Fruit fly (Drosophila melanogaster) whole organism, wandering third instar larva: ENCODE measurements around the gene CG11334.
A peak's percentile ranks its signal among the peaks of the same experiment; 100 is the strongest.

ENCODE experiments used
- Abd-B ChIP-seq: fragments of >200 bp; optimal IDR thresholded peaks from 2 replicates; lab custom pipeline; 2017; ENCODE audit warnings: missing biosample characterization, missing genetic modification characterization
- CG32264 ChIP-seq: fragments of 200-800 bp; sonication (Bioruptor generic); optimal IDR thresholded peaks from 2 replicates; lab custom pipeline; 2016; ENCODE audit warnings: missing biosample characterization, missing genetic modification characterization
- CG9705 ChIP-seq: fragments of 200-800 bp; sonication (Bioruptor generic); optimal IDR thresholded peaks from 2 replicates; lab custom pipeline; 2018; ENCODE audit warnings: missing biosample characterization, mild to moderate bottlenecking, missing genetic modification characterization
- Dif ChIP-seq: fragments of 200-275, 200-300 bp; sonication (Bioruptor generic); optimal IDR thresholded peaks from 2 replicates; lab custom pipeline; 2018; ENCODE audit warnings: missing biosample characterization, missing genetic modification characterization; ENCODE audit not compliant: partially characterized antibody
- HLH106 ChIP-seq: fragments of 200-800 bp; optimal IDR thresholded peaks from 3 replicates; lab custom pipeline; 2019; ENCODE audit warnings: missing biosample characterization, mild to moderate bottlenecking, missing genetic modification characterization, moderate library complexity
- Hnf4 ChIP-seq: fragments of 200-800 bp; sonication (Bioruptor generic); optimal IDR thresholded peaks from 2 replicates; lab custom pipeline; 2016; ENCODE audit warnings: missing biosample characterization, mild to moderate bottlenecking, missing genetic modification characterization
- Hr83 ChIP-seq: fragments of 200-300 bp; sonication (Bioruptor generic); optimal IDR thresholded peaks from 2 replicates; lab custom pipeline; 2016; ENCODE audit warnings: missing biosample characterization, mild to moderate bottlenecking, missing genetic modification characterization, moderate library complexity; ENCODE audit not compliant: poor library complexity, severe bottlenecking
- Jra ChIP-seq: sonication (Bioruptor generic); optimal IDR thresholded peaks from 2 replicates; lab custom pipeline; 2016; ENCODE audit warnings: missing biosample characterization, missing genetic modification characterization
- Myc ChIP-seq: fragments of >200 bp; optimal IDR thresholded peaks from 2 replicates; lab custom pipeline; 2017
- N ChIP-seq: fragments of >200 bp; optimal IDR thresholded peaks from 2 replicates; lab custom pipeline; 2018; ENCODE audit warnings: missing biosample characterization, missing external identifiers, missing genetic modification characterization
- OdsH ChIP-seq: fragments of 200-800 bp; sonication (Bioruptor generic); optimal IDR thresholded peaks from 2 replicates; lab custom pipeline; 2016; ENCODE audit warnings: missing biosample characterization, mild to moderate bottlenecking, missing genetic modification characterization
- Rel ChIP-seq, 2 experiments: fragments of 200-800 bp; sonication (Bioruptor generic) in 1 of 2; optimal IDR thresholded peaks; 2 replicates in 1 of 2; 3 replicates in 1 of 2; lab custom pipeline; 2016 to 2019; ENCODE audit warnings: mild to moderate bottlenecking in 2 of 2, missing biosample characterization in 2 of 2, missing genetic modification characterization in 2 of 2, moderate library complexity in 1 of 2
- Sp1 ChIP-seq: fragments of 200-800 bp; sonication (Bioruptor generic); optimal IDR thresholded peaks from 3 replicates; lab custom pipeline; 2019; ENCODE audit warnings: missing biosample characterization, mild to moderate bottlenecking, missing genetic modification characterization, moderate library complexity
- Vsx2 ChIP-seq: fragments of 200-300, 225-300 bp; sonication (Bioruptor generic); optimal IDR thresholded peaks from 2 replicates; lab custom pipeline; 2018; ENCODE audit warnings: missing biosample characterization, missing genetic modification characterization; ENCODE audit not compliant: partially characterized antibody
- br ChIP-seq: fragments of 200-800 bp; sonication (Bioruptor generic); optimal IDR thresholded peaks from 2 replicates; lab custom pipeline; 2016; ENCODE audit warnings: missing biosample characterization, missing genetic modification characterization
- dmrt93B ChIP-seq: fragments of 200-800 bp; sonication (Bioruptor generic); optimal IDR thresholded peaks from 2 replicates; lab custom pipeline; 2018; ENCODE audit warnings: missing biosample characterization, mild to moderate bottlenecking, missing genetic modification characterization
- ey ChIP-seq: fragments of 200-800 bp; sonication (Bioruptor generic); optimal IDR thresholded peaks from 2 replicates; lab custom pipeline; 2016; ENCODE audit warnings: missing biosample characterization, missing genetic modification characterization
- foxo ChIP-seq, 2 experiments: fragments of 200-800 bp; sonication (Bioruptor generic); optimal IDR thresholded peaks; 2 replicates in 1 of 2; 3 replicates in 1 of 2; lab custom pipeline; 2016 to 2017; ENCODE audit warnings: missing biosample characterization in 2 of 2, missing genetic modification characterization in 2 of 2
- fru ChIP-seq: fragments of 200-800 bp; sonication (Bioruptor generic); optimal IDR thresholded peaks from 3 replicates; lab custom pipeline; 2016; ENCODE audit warnings: missing biosample characterization, mild to moderate bottlenecking, missing genetic modification characterization
- h ChIP-seq: fragments of 200-800 bp; sonication (Bioruptor generic); optimal IDR thresholded peaks from 3 replicates; lab custom pipeline; 2016; ENCODE audit warnings: missing biosample characterization, mild to moderate bottlenecking, missing genetic modification characterization
- psq ChIP-seq: fragments of 200-800 bp; sonication (Bioruptor generic); optimal IDR thresholded peaks from 3 replicates; lab custom pipeline; 2017; ENCODE audit warnings: missing biosample characterization, mild to moderate bottlenecking, missing genetic modification characterization, moderate library complexity
- rgr ChIP-seq: fragments of 200-800 bp; sonication (Bioruptor generic); optimal IDR thresholded peaks from 3 replicates; lab custom pipeline; 2016; ENCODE audit warnings: missing biosample characterization, mild to moderate bottlenecking, missing genetic modification characterization
- sage ChIP-seq: fragments of 200-800 bp; sonication (Bioruptor generic); optimal IDR thresholded peaks from 2 replicates; lab custom pipeline; 2016; ENCODE audit warnings: missing biosample characterization, mild to moderate bottlenecking, missing genetic modification characterization
- sv ChIP-seq: fragments of 200-800 bp; sonication (Bioruptor generic); optimal IDR thresholded peaks from 3 replicates; lab custom pipeline; 2016; ENCODE audit warnings: missing biosample characterization, missing genetic modification characterization
- usp ChIP-seq: fragments of >200 bp; optimal IDR thresholded peaks from 2 replicates; lab custom pipeline; 2017; ENCODE audit warnings: missing biosample characterization, missing genetic modification characterization
- woc ChIP-seq: sonication (Bioruptor generic); optimal IDR thresholded peaks from 2 replicates; lab custom pipeline; 2016; ENCODE audit warnings: missing biosample characterization, mild to moderate bottlenecking, missing genetic modification characterization

The CG11334 gene

dm6 chr3R:31463012-31463366 is at the start of gene CG11334, which contains the start of gene CG11333:
TSS of gene CG11334 (minus strand) at chr3R:31463037.
TSS of gene CG11333 (plus strand) at chr3R:31463301.
- TF ChIP-seq Myc (lab: Kevin White, UChicago) (peak; percentile 89), usp (GFP tag; lab: Kevin White, UChicago) (no peak)

- peak; percentile 11 for TF ChIP-seq ey (GFP tag; lab: Kevin White, UChicago)
- TF ChIP-seq N (GFP tag; lab: Kevin White, UChicago): no peak
Observed at dm6 chr3R:31512040-31512439, 49.2 kb upstream of the CG11334 start.

- no peak for TF ChIP-seq Abd-B (GFP tag; lab: Kevin White, UChicago)
- TF ChIP-seq fru (GFP tag; lab: Kevin White, UChicago): peak; percentile 73
- TF ChIP-seq Myc (lab: Kevin White, UChicago): no peak
- TF ChIP-seq Jra: no peak
- TF ChIP-seq ey (GFP tag; lab: Kevin White, UChicago): peak; percentile 53
- peak; percentile 27 for TF ChIP-seq Sp1 (GFP tag; lab: Kevin White, UChicago)
- peak; percentile 29 for TF ChIP-seq HLH106 (tag; lab: Kevin White, UChicago)
- peak; percentile 8 for TF ChIP-seq Hnf4 (GFP tag; lab: Kevin White, UChicago)
- peak in 1 of 2 experiments; percentile 76 for TF ChIP-seq foxo (GFP tag; optimal IDR thresholded peaks at IDR 0.05; lab: Kevin White, UChicago)
- TF ChIP-seq rgr: peak; percentile 48
- peak; percentile 30 for TF ChIP-seq dmrt93B (GFP tag; lab: Kevin White, UChicago)
- peak; percentile 76 for TF ChIP-seq woc (GFP tag; lab: Kevin White, UChicago)
- peak; percentile 30 for TF ChIP-seq br (GFP tag; lab: Kevin White, UChicago)
- TF ChIP-seq OdsH (GFP tag; lab: Kevin White, UChicago): peak; percentile 59
- TF ChIP-seq h (GFP tag; lab: Kevin White, UChicago): peak; percentile 58
- peak; percentile 62 for TF ChIP-seq psq (GFP tag; lab: Kevin White, UChicago)
- TF ChIP-seq sv (GFP tag; lab: Kevin White, UChicago): no peak
Observed at dm6 chr3R:31505254-31505689, 42.4 kb upstream of the CG11334 start.

dm6 chr3R:31504731-31505252 is 42.0 kb upstream of the CG11334 start:
- TF ChIP-seq psq (GFP tag; lab: Kevin White, UChicago) (no peak), Dif (peak; percentile 49), woc (GFP tag; lab: Kevin White, UChicago) (no peak), Vsx2 (GFP tag; lab: Kevin White, UChicago) (peak; percentile 47), fru (GFP tag; lab: Kevin White, UChicago) (no peak), HLH106 (tag; lab: Kevin White, UChicago) (no peak)

dm6 chr3R:31503665-31504064 is 40.8 kb upstream of the CG11334 start:
- TF ChIP-seq rgr: no peak
- TF ChIP-seq CG32264 (GFP tag; lab: Kevin White, UChicago): no peak
- peak in 1 of 2 experiments; percentile 7 for TF ChIP-seq foxo (GFP tag; optimal IDR thresholded peaks at IDR 0.05; lab: Kevin White, UChicago)

- TF ChIP-seq CG9705 (GFP tag; lab: Kevin White, UChicago) (no peak), Rel (GFP tag; optimal IDR thresholded peaks at IDR 0.05; lab: Kevin White, UChicago) (no peak), Rel (tag; optimal IDR thresholded peaks at IDR 0.05; lab: Kevin White, UChicago) (peak; percentile 69)
Observed at dm6 chr3R:31499114-31499513, 36.3 kb upstream of the CG11334 start, which contains the start of gene mey. TSS of gene mey (plus strand) at chr3R:31499235.

dm6 chr3R:31483060-31483459 is 20.2 kb upstream of the CG11334 start:
- no peak for TF ChIP-seq Myc (lab: Kevin White, UChicago)
- no peak for TF ChIP-seq sage
- no peak for TF ChIP-seq Hr83 (GFP tag; lab: Kevin White, UChicago)
